Fruit fly (Drosophila melanogaster) whole organism, embryonic: ENCODE results near the gene dally.
A peak's percentile ranks its signal among the peaks of the same experiment; 100 is the strongest.

Experiments used
- Atf-2 ChIP-seq: fragments of 200-800 bp; sonication (Bioruptor generic); optimal IDR thresholded peaks from 2 replicates; lab custom pipeline; 2016; ENCODE audit warnings: missing biosample characterization, missing genetic modification characterization
- B-H2 ChIP-seq: fragments of 200-800 bp; sonication (Bioruptor generic); optimal IDR thresholded peaks from 2 replicates; lab custom pipeline; 2018; ENCODE audit warnings: missing biosample characterization, mild to moderate bottlenecking, missing genetic modification characterization
- Bdp1 ChIP-seq: fragments of 200-800 bp; sonication (Bioruptor generic); optimal IDR thresholded peaks from 3 replicates; lab custom pipeline; 2016; ENCODE audit warnings: missing biosample characterization, missing genetic modification characterization
- Blimp-1 ChIP-seq: fragments of 200-800 bp; sonication (Bioruptor generic); optimal IDR thresholded peaks from 3 replicates; lab custom pipeline; 2018; ENCODE audit warnings: missing biosample characterization, missing genetic modification characterization, mild to moderate bottlenecking, moderate library complexity, missing genetic modification reagents
- CG10274 ChIP-seq: fragments of 200-800 bp; sonication (Bioruptor generic); optimal IDR thresholded peaks from 3 replicates; lab custom pipeline; 2017; ENCODE audit warnings: missing biosample characterization, mild to moderate bottlenecking, missing genetic modification characterization
- CG10654 ChIP-seq: fragments of 200-800 bp; sonication (Bioruptor generic); optimal IDR thresholded peaks from 2 replicates; lab custom pipeline; 2016; ENCODE audit warnings: missing biosample characterization, missing genetic modification characterization
- CG10979 ChIP-seq: fragments of 200-800 bp; sonication (Bioruptor generic); optimal IDR thresholded peaks from 2 replicates; lab custom pipeline; 2018; ENCODE audit warnings: missing biosample characterization, mild to moderate bottlenecking, missing genetic modification characterization, moderate library complexity
- CG14965 ChIP-seq: fragments of 200-800 bp; sonication (Bioruptor generic); optimal IDR thresholded peaks from 2 replicates; lab custom pipeline; 2016; ENCODE audit warnings: missing biosample characterization, missing genetic modification characterization, borderline replicate concordance
- CG15696 ChIP-seq: fragments of 200-800 bp; sonication (Bioruptor generic); optimal IDR thresholded peaks from 2 replicates; lab custom pipeline; 2019; ENCODE audit warnings: missing biosample characterization, mild to moderate bottlenecking, missing genetic modification characterization, moderate library complexity
- CG16815 ChIP-seq: fragments of 200-800 bp; sonication (Bioruptor generic); optimal IDR thresholded peaks from 3 replicates; lab custom pipeline; 2017; ENCODE audit warnings: missing biosample characterization, mild to moderate bottlenecking, missing genetic modification characterization
- CG17361 ChIP-seq: fragments of 200-800 bp; sonication (Bioruptor generic); IDR thresholded peaks from 3 replicates; pipeline ENCODE4 v1.3.6; 2022; ENCODE audit warnings: missing biosample characterization, missing genetic modification characterization
- CG17912 ChIP-seq: fragments of 200-800 bp; sonication (Bioruptor generic); optimal IDR thresholded peaks from 2 replicates; lab custom pipeline; 2018; ENCODE audit warnings: missing biosample characterization, mild to moderate bottlenecking, missing genetic modification characterization
- CG30020 ChIP-seq: fragments of 200-800 bp; optimal IDR thresholded peaks from 2 replicates; lab custom pipeline; 2019; ENCODE audit warnings: missing biosample characterization, mild to moderate bottlenecking, missing genetic modification characterization, moderate library complexity
- CG3065 ChIP-seq: fragments of 200-800 bp; sonication (Bioruptor generic); optimal IDR thresholded peaks from 2 replicates; lab custom pipeline; 2016; ENCODE audit warnings: missing biosample characterization, missing genetic modification characterization
- CG31441 ChIP-seq: fragments of 200-800 bp; sonication (Bioruptor generic); IDR thresholded peaks from 2 replicates; pipeline ENCODE4 v1.3.6; 2022; ENCODE audit warnings: missing biosample characterization, missing genetic modification characterization
- CG33557 ChIP-seq: fragments of 200-800 bp; sonication (Bioruptor generic); optimal IDR thresholded peaks from 2 replicates; lab custom pipeline; 2019; ENCODE audit warnings: missing biosample characterization, mild to moderate bottlenecking, missing genetic modification characterization, moderate library complexity
- CG4424 ChIP-seq: fragments of 200-800 bp; sonication (Bioruptor generic); optimal IDR thresholded peaks from 3 replicates; lab custom pipeline; 2016; ENCODE audit warnings: missing biosample characterization, missing genetic modification characterization
- CG5245 ChIP-seq: fragments of 200-800 bp; sonication (Bioruptor generic); optimal IDR thresholded peaks from 3 replicates; lab custom pipeline; 2016; ENCODE audit warnings: missing biosample characterization, missing genetic modification characterization
- CG6813 ChIP-seq: fragments of 200-800 bp; sonication (Bioruptor generic); optimal IDR thresholded peaks from 2 replicates; lab custom pipeline; 2017; ENCODE audit warnings: missing biosample characterization, missing genetic modification characterization, mild to moderate bottlenecking, moderate library complexity, missing genetic modification reagents
- CG7839 ChIP-seq: fragments of 200-800 bp; sonication (Bioruptor generic); optimal IDR thresholded peaks from 3 replicates; lab custom pipeline; 2018; ENCODE audit warnings: missing biosample characterization, mild to moderate bottlenecking, missing genetic modification characterization, moderate library complexity
- CG8924 ChIP-seq: fragments of 200-800 bp; optimal IDR thresholded peaks from 3 replicates; lab custom pipeline; 2019; ENCODE audit warnings: missing biosample characterization, mild to moderate bottlenecking, missing genetic modification characterization, moderate library complexity
- CG9876 ChIP-seq: fragments of 200-800 bp; sonication (Bioruptor generic); optimal IDR thresholded peaks from 2 replicates; lab custom pipeline; 2016; ENCODE audit warnings: missing biosample characterization, missing genetic modification characterization
- Dfd ChIP-seq, 2 experiments: fragments of >200 bp; optimal IDR thresholded peaks; 2 replicates each; lab custom pipeline; 2017; ENCODE audit warnings: missing biosample characterization in 2 of 2, missing genetic modification characterization in 2 of 2
- Eip74EF ChIP-seq, 2 experiments: fragments of 200-800 bp in 1 of 2; fragments of >200 bp in 1 of 2; sonication (Bioruptor generic) in 1 of 2; optimal IDR thresholded peaks; 2 replicates each; lab custom pipeline; 2017 to 2019; ENCODE audit warnings: missing biosample characterization in 2 of 2, missing genetic modification characterization in 2 of 2, mild to moderate bottlenecking in 1 of 2, moderate library complexity in 1 of 2
- H15 ChIP-seq: fragments of 200-800 bp; sonication (Bioruptor generic); IDR thresholded peaks from 3 replicates; pipeline ENCODE4 v1.3.6; 2022; ENCODE audit warnings: missing biosample characterization, missing genetic modification characterization
- H2.0 ChIP-seq: fragments of 200-800 bp; sonication (Bioruptor generic); IDR thresholded peaks from 2 replicates; pipeline ENCODE4 v1.3.6; 2022; ENCODE audit warnings: missing biosample characterization, missing genetic modification characterization
- Hr51 ChIP-seq, 2 experiments: fragments of 200-800 bp; sonication (Bioruptor generic); optimal IDR thresholded peaks; 2 replicates in 1 of 2; 3 replicates in 1 of 2; lab custom pipeline; 2016 to 2018; ENCODE audit warnings: missing biosample characterization in 2 of 2, missing genetic modification characterization in 2 of 2, mild to moderate bottlenecking in 1 of 2, moderate library complexity in 1 of 2
- Lim3 ChIP-seq: fragments of 200-800 bp; sonication (Bioruptor generic); IDR thresholded peaks from 2 replicates; pipeline ENCODE4 v1.3.6; 2022; ENCODE audit warnings: missing biosample characterization, missing genetic modification characterization
- Med ChIP-seq: fragments of 200-800 bp; sonication (Bioruptor generic); peaks from one replicate; lab custom pipeline; 2016; ENCODE audit warnings: missing biosample characterization, missing genetic modification characterization, mild to moderate bottlenecking, inconsistent platforms, moderate library complexity
- NK7.1 ChIP-seq: fragments of 200-800 bp; sonication (Bioruptor generic); optimal IDR thresholded peaks from 3 replicates; lab custom pipeline; 2016; ENCODE audit warnings: missing biosample characterization, missing genetic modification characterization
- Pdp1 ChIP-seq, 2 experiments: fragments of 200-800 bp; sonication (Bioruptor generic); optimal IDR thresholded peaks; 3 replicates each; lab custom pipeline; 2016; ENCODE audit warnings: missing biosample characterization in 2 of 2, missing genetic modification characterization in 2 of 2, mild to moderate bottlenecking in 1 of 2, moderate library complexity in 1 of 2
- Ravus ChIP-seq: fragments of 200-800 bp; sonication (Bioruptor generic); IDR thresholded peaks from 2 replicates; pipeline ENCODE4 v1.3.6; 2022; ENCODE audit warnings: missing biosample characterization, missing genetic modification characterization
- Rfx ChIP-seq: fragments of 200-800 bp; sonication (Bioruptor generic); IDR thresholded peaks from 2 replicates; pipeline ENCODE4 v1.3.6; 2022; ENCODE audit warnings: missing biosample characterization, missing genetic modification characterization
- Sry-β ChIP-seq: fragments of 200-800 bp; sonication (Bioruptor generic); optimal IDR thresholded peaks from 2 replicates; lab custom pipeline; 2018; ENCODE audit warnings: missing biosample characterization, mild to moderate bottlenecking, missing genetic modification characterization, moderate library complexity
- Stat92E ChIP-seq, 3 experiments: fragments of >200 bp in 2 of 3; fragments of 200-800 bp in 1 of 3; sonication (Bioruptor generic) in 1 of 3; optimal IDR thresholded peaks; 2 replicates each; lab custom pipeline; 2017 to 2019; ENCODE audit warnings: missing biosample characterization in 3 of 3, missing genetic modification characterization in 3 of 3, mild to moderate bottlenecking in 1 of 3, moderate library complexity in 1 of 3
- Trl ChIP-seq, 3 experiments: fragments of >200 bp in 2 of 3; fragments of 200-800 bp in 1 of 3; sonication (Bioruptor generic) in 1 of 3; optimal IDR thresholded peaks; 2 replicates in 1 of 3; 3 replicates in 2 of 3; lab custom pipeline; 2016 to 2017; ENCODE audit warnings: missing biosample characterization in 1 of 3, missing genetic modification characterization in 1 of 3
- cg ChIP-seq: fragments of 200-800 bp; sonication (Bioruptor generic); optimal IDR thresholded peaks from 3 replicates; lab custom pipeline; 2019; ENCODE audit warnings: missing biosample characterization, mild to moderate bottlenecking, missing genetic modification characterization, moderate library complexity
- exex ChIP-seq: fragments of 200-800 bp; sonication (Bioruptor generic); optimal IDR thresholded peaks from 4 replicates; lab custom pipeline; 2018; ENCODE audit warnings: missing biosample characterization, mild to moderate bottlenecking, missing genetic modification characterization, moderate library complexity
- fd64A ChIP-seq: fragments of 200-800 bp; sonication (Bioruptor generic); optimal IDR thresholded peaks from 3 replicates; lab custom pipeline; 2018; ENCODE audit warnings: missing biosample characterization, mild to moderate bottlenecking, missing genetic modification characterization
- fu2 ChIP-seq: fragments of 200-800 bp; sonication (Bioruptor generic); optimal IDR thresholded peaks from 2 replicates; lab custom pipeline; 2016; ENCODE audit warnings: missing biosample characterization, missing genetic modification characterization
- pan ChIP-seq, 4 experiments: fragments of >200 bp in 3 of 4; fragments of 200-800 bp in 1 of 4; sonication (Bioruptor generic) in 1 of 4; optimal IDR thresholded peaks in 3 of 4; IDR thresholded peaks in 1 of 4; 2 replicates each; pipeline versions ENCODE4 v1.3.6 to Lab custom; 2017 to 2022; ENCODE audit warnings: missing biosample characterization in 2 of 4, missing genetic modification characterization in 2 of 4, mixed read lengths in 1 of 4
- pzg ChIP-seq: fragments of 200-800 bp; sonication (Bioruptor generic); optimal IDR thresholded peaks from 3 replicates; lab custom pipeline; 2018; ENCODE audit warnings: missing biosample characterization, mild to moderate bottlenecking, missing genetic modification characterization, moderate library complexity
- sens ChIP-seq: fragments of 200-800 bp; sonication (Bioruptor generic); peaks from one replicate; lab custom pipeline; 2016; ENCODE audit warnings: missing biosample characterization, missing genetic modification characterization
- sqz ChIP-seq: fragments of 200-800 bp; sonication (Bioruptor generic); optimal IDR thresholded peaks from 3 replicates; lab custom pipeline; 2018; ENCODE audit warnings: missing biosample characterization, mild to moderate bottlenecking, missing genetic modification characterization
- ttk ChIP-seq: fragments of 200-800 bp; sonication (Bioruptor generic); IDR thresholded peaks from 2 replicates; pipeline ENCODE4 v2.1.2; 2022; ENCODE audit warnings: missing biosample characterization, missing genetic modification characterization
- vvl ChIP-seq: fragments of 200-800 bp; sonication (Bioruptor generic); IDR thresholded peaks from 2 replicates; pipeline ENCODE4 v1.3.6; 2022; ENCODE audit warnings: missing biosample characterization, missing genetic modification characterization
- zen ChIP-seq: fragments of 200-800 bp; sonication (Bioruptor generic); optimal IDR thresholded peaks from 3 replicates; lab custom pipeline; 2018; ENCODE audit warnings: missing biosample characterization, mild to moderate bottlenecking, missing genetic modification characterization, moderate library complexity

dally gene

DNA sequence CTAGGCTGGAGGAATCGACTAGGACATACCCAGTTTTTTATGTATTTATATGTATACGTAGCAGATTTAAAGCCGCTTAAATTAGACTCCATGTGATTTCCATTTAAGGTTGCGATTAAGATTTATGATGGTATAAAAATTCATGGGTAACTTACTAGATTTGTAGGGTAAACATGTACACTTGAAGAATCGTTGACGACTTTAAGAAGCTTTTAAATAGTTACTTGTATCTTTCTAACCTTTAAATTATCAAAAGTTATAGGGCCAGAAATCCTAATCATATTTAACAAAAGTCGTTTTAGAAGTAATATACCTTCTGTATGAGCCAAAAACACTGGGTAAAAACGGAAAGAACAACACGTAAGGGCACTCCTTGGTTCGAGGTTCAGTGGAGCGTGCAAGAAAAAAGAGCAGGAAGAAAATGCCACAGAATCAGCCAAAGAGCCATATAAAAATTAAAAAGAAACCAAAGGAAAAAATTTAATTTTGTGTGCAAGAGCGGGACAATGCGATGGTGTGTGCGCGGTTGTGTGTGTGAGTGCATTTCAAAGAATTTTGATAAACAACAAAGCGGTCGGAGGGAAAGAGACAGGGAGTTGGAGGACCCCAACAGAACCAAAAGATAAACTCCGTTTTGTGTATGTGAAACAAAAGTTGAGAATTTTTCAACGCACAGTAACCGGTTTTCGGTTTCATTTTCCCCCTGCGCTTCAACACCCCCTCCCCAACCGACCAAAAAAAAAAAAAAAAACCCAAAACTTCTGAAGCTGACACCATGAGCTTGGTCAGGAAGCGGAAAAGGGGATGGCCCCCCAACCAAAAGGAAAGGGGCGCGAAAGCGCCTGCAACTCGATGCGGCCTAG is 12.5 kb downstream of the dally start (continued):
- TF ChIP-seq Dfd (GFP tag; optimal IDR thresholded peaks at IDR 0.05; lab: Kevin White, UChicago) (no peak), sens (GFP tag; lab: Kevin White, UChicago) (peak; percentile 89), CG7839 (tag; lab: Kevin White, UChicago) (peak; percentile 20), CG33557 (peak; percentile 8), Hr51 (GFP tag; optimal IDR thresholded peaks at IDR 0.05; lab: Kevin White, UChicago) (no peak), Pdp1 (GFP tag; optimal IDR thresholded peaks at IDR 0.05; lab: Kevin White, UChicago) (peak in 1 of 2 experiments; percentile 4), CG30020 (tag; lab: Kevin White, UChicago) (no peak), Lim3 (GFP tag; lab: Robert Waterston, UW) (no peak), Sry-β (GFP tag; lab: Kevin White, UChicago) (no peak), Stat92E (GFP tag; optimal IDR thresholded peaks at IDR 0.05; lab: Kevin White, UChicago) (peak in 1 of 3 experiments; percentile 98), Bdp1 (GFP tag; lab: Kevin White, UChicago) (no peak), H2.0 (GFP tag; lab: Robert Waterston, UW) (no peak), pan (optimal IDR thresholded peaks at IDR 0.05; lab: Kevin White, UChicago) (peak in 1 of 2 experiments; percentile 56), pan (GFP tag; optimal IDR thresholded peaks at IDR 0.05 in 1 of 2, IDR thresholded peaks at IDR 0.05 in 1 of 2) (no peak), CG5245 (GFP tag; lab: Kevin White, UChicago) (no peak), Eip74EF (GFP tag; optimal IDR thresholded peaks at IDR 0.05; lab: Kevin White, UChicago) (no peak), exex (tag; lab: Kevin White, UChicago) (no peak), Rfx (GFP tag; lab: Robert Waterston, UW) (no peak), zen (tag; lab: Kevin White, UChicago) (no peak), pzg (no peak), CG10979 (tag; lab: Kevin White, UChicago) (peak; percentile 64), fu2 (no peak), CG31441 (GFP tag; lab: Robert Waterston, UW) (0 out of 2 replicates have a peak, but pooled peaks have one; percentile 25), CG10274 (no peak), cg (GFP tag; lab: Kevin White, UChicago) (peak; percentile 57), NK7.1 (no peak), CG3065 (GFP tag; lab: Kevin White, UChicago) (no peak), CG16815 (GFP tag; lab: Kevin White, UChicago) (peak; percentile 36), Med (GFP tag; lab: Kevin White, UChicago) (peak; percentile 23), Atf-2 (GFP tag; lab: Kevin White, UChicago) (no peak), Ravus (no peak), CG14965 (GFP tag; lab: Kevin White, UChicago) (no peak), CG6813 (no peak), CG17912 (GFP tag; lab: Kevin White, UChicago) (no peak), CG10654 (GFP tag; lab: Kevin White, UChicago) (no peak), Trl (optimal IDR thresholded peaks at IDR 0.05; lab: Kevin White, UChicago) (no peak), Trl (GFP tag; optimal IDR thresholded peaks at IDR 0.05; lab: Kevin White, UChicago) (no peak), B-H2 (no peak), Blimp-1 (GFP tag; lab: Kevin White, UChicago) (peak; percentile 11), fd64A (GFP tag; lab: Kevin White, UChicago) (no peak), CG8924 (tag; lab: Kevin White, UChicago) (no peak), sqz (peak; percentile 55), CG4424 (GFP tag; lab: Kevin White, UChicago) (peak; percentile 8), ttk (GFP tag; lab: Robert Waterston, UW) (no peak), CG17361 (GFP tag; lab: Robert Waterston, UW) (peak; percentile 59; the same call in 2 of the 3 replicates), vvl (GFP tag; lab: Robert Waterston, UW) (no peak), CG9876 (GFP tag; lab: Kevin White, UChicago) (no peak), CG15696 (peak; percentile 61), H15 (no peak)
